Worm (Caenorhabditis elegans) whole organism, early embryonic: Measurements from ENCODE around the gene F54F7.14.

Experiments used
- B0310.2 ChIP-seq: sonication (generic microtip); optimal IDR thresholded peaks from 2 replicates; lab custom pipeline; 2016; ENCODE audit warnings: mild to moderate bottlenecking, missing genetic modification characterization, missing compliant biosample characterization
- F13C5.2 ChIP-seq: sonication (generic microtip); optimal IDR thresholded peaks from 2 replicates; lab custom pipeline; 2017; ENCODE audit warnings: mild to moderate bottlenecking, missing genetic modification characterization, inconsistent platforms, missing compliant biosample characterization
- aly-1 ChIP-seq: sonication (generic microtip); optimal IDR thresholded peaks from 2 replicates; lab custom pipeline; 2016; ENCODE audit warnings: missing genetic modification characterization, missing compliant biosample characterization
- ama-1 ChIP-seq: fragments of 150-350 bp; optimal IDR thresholded peaks from 2 replicates; lab custom pipeline; 2014
- ceh-13 ChIP-seq: fragments of 200-800 bp; sonication (Bioruptor generic); optimal IDR thresholded peaks from 2 replicates; lab custom pipeline; 2018; ENCODE audit warnings: mild to moderate bottlenecking, missing genetic modification characterization, missing compliant biosample characterization
- ceh-36 ChIP-seq: sonication (generic microtip); optimal IDR thresholded peaks from 2 replicates; lab custom pipeline; 2016; ENCODE audit warnings: missing genetic modification characterization, inconsistent platforms, missing compliant biosample characterization
- ets-7 ChIP-seq: sonication (generic microtip); optimal IDR thresholded peaks from 2 replicates; lab custom pipeline; 2016; ENCODE audit warnings: missing genotype, missing genetic modification characterization, missing compliant biosample characterization
- flt-1 ChIP-seq: fragments of 200-800 bp; sonication (Bioruptor generic); IDR thresholded peaks from 2 replicates; pipeline ENCODE4 v1.3.6; 2022; ENCODE audit warnings: missing genetic modification characterization, missing compliant biosample characterization
- hmbx-1 ChIP-seq: sonication (generic microtip); optimal IDR thresholded peaks from 2 replicates; lab custom pipeline; 2016; ENCODE audit warnings: mild to moderate bottlenecking, missing genetic modification characterization, missing compliant biosample characterization
- hmg-4 ChIP-seq: fragments of 200-800 bp; sonication (Bioruptor generic); optimal IDR thresholded peaks from 2 replicates; lab custom pipeline; 2018; ENCODE audit warnings: mild to moderate bottlenecking, missing genetic modification characterization, missing compliant biosample characterization
- hnd-1 ChIP-seq: sonication (generic microtip); optimal IDR thresholded peaks from 2 replicates; lab custom pipeline; 2016; ENCODE audit warnings: missing genetic modification characterization, missing compliant biosample characterization
- pes-1 ChIP-seq: fragments of 200-800 bp; sonication (Bioruptor generic); IDR thresholded peaks from 2 replicates; pipeline ENCODE4 v1.3.6; 2022; ENCODE audit warnings: missing genetic modification reagents, missing genetic modification characterization, missing compliant biosample characterization
- scrt-1 ChIP-seq: fragments of 200-800 bp; sonication (Bioruptor generic); IDR thresholded peaks from 2 replicates; pipeline ENCODE4 v1.3.6; 2022; ENCODE audit warnings: missing genetic modification characterization, missing compliant biosample characterization
- sea-1 ChIP-seq: fragments of 200-800 bp; sonication (Bioruptor generic); conservative IDR thresholded peaks from 2 replicates; pipeline ENCODE4 v1.3.6; 2022; ENCODE audit warnings: missing genetic modification characterization, missing compliant biosample characterization
- tbx-11 ChIP-seq: fragments of 200-800 bp; sonication (Bioruptor generic); IDR thresholded peaks from 2 replicates; pipeline ENCODE4 v1.3.6; 2022; ENCODE audit warnings: missing genetic modification characterization, missing compliant biosample characterization
- tbx-37 ChIP-seq: fragments of 200-800 bp; sonication (Bioruptor generic); conservative IDR thresholded peaks from 2 replicates; pipeline ENCODE4 v1.3.6; 2022; ENCODE audit warnings: missing genetic modification reagents, missing genetic modification characterization, missing compliant biosample characterization
- tra-4 ChIP-seq: sonication (generic microtip); optimal IDR thresholded peaks from 2 replicates; lab custom pipeline; 2017; ENCODE audit warnings: missing genetic modification characterization, missing compliant biosample characterization

Gene F54F7.14

ce11 chrX:11850082-11850481 is 590 bp upstream of the F54F7.14 start, which contains the start of gene F54F7.3:
F54F7.3 (minus strand) TSS chrX:11850182.
- no peak for TF ChIP-seq B0310.2 (tag; lab: Kevin White, UChicago)
- no peak for TF ChIP-seq aly-1 (tag; lab: Kevin White, UChicago)
- TF ChIP-seq ama-1 (lab: Kevin White, UChicago): no peak
- TF ChIP-seq hnd-1 (tag; lab: Kevin White, UChicago): no peak
- no peak for TF ChIP-seq tra-4
- no peak for TF ChIP-seq hmbx-1 (tag; lab: Kevin White, UChicago)
- TF ChIP-seq ceh-36 (tag; lab: Kevin White, UChicago): no peak
- TF ChIP-seq pes-1 (GFP tag; lab: Robert Waterston, UW): no peak
- no peak for TF ChIP-seq tbx-37 (GFP tag; lab: Robert Waterston, UW)
- no peak for TF ChIP-seq ets-7 (tag; lab: Kevin White, UChicago)
- TF ChIP-seq ceh-13 (GFP tag; lab: Kevin White, UChicago): no peak

ce11 chrX:11852494-11852893 is 1.8 kb downstream of the F54F7.14 start, which contains the start of gene xtr-1:
xtr-1 (plus strand) TSS chrX:11852794.
- TF ChIP-seq ets-7 (tag; lab: Kevin White, UChicago): no peak
- no peak for TF ChIP-seq ceh-13 (GFP tag; lab: Kevin White, UChicago)
- no peak for TF ChIP-seq sea-1 (GFP tag; lab: Robert Waterston, UW)
- TF ChIP-seq hmg-4 (GFP tag; lab: Kevin White, UChicago): no peak
- TF ChIP-seq F13C5.2 (tag; lab: Kevin White, UChicago): no peak
- no peak for TF ChIP-seq ceh-36 (tag; lab: Kevin White, UChicago)
- no peak for TF ChIP-seq tbx-11
- TF ChIP-seq tbx-37 (GFP tag; lab: Robert Waterston, UW): no peak
- no peak for TF ChIP-seq pes-1 (GFP tag; lab: Robert Waterston, UW)
- TF ChIP-seq ama-1 (lab: Kevin White, UChicago): no peak
- no peak for TF ChIP-seq hnd-1 (tag; lab: Kevin White, UChicago)
- TF ChIP-seq hmbx-1 (tag; lab: Kevin White, UChicago): no peak
- TF ChIP-seq scrt-1 (GFP tag; lab: Robert Waterston, UW): no peak

ce11 chrX:11854432-11854831 is 3.8 kb downstream of the F54F7.14 start:
- TF ChIP-seq flt-1 (GFP tag; lab: Robert Waterston, UW): no peak
- TF ChIP-seq ets-7 (tag; lab: Kevin White, UChicago): no peak

ce11 chrX:11854903-11855302 is 4.2 kb downstream of the F54F7.14 start, which contains the start of gene F54F7.8:
F54F7.8 (minus strand) TSS chrX:11855003.
- no peak for TF ChIP-seq hmg-4 (GFP tag; lab: Kevin White, UChicago)
- no peak for TF ChIP-seq pes-1 (GFP tag; lab: Robert Waterston, UW)
- no peak for TF ChIP-seq aly-1 (tag; lab: Kevin White, UChicago)
- no peak for TF ChIP-seq F13C5.2 (tag; lab: Kevin White, UChicago)
- TF ChIP-seq scrt-1 (GFP tag; lab: Robert Waterston, UW): no peak
- TF ChIP-seq ama-1 (lab: Kevin White, UChicago): no peak
- no peak for TF ChIP-seq B0310.2 (tag; lab: Kevin White, UChicago)
- no peak for TF ChIP-seq hmbx-1 (tag; lab: Kevin White, UChicago)
- no peak for TF ChIP-seq hnd-1 (tag; lab: Kevin White, UChicago)
- no peak for TF ChIP-seq tbx-11
- TF ChIP-seq ceh-13 (GFP tag; lab: Kevin White, UChicago): no peak
- TF ChIP-seq sea-1 (GFP tag; lab: Robert Waterston, UW): no peak
- TF ChIP-seq ets-7 (tag; lab: Kevin White, UChicago): no peak
- no peak for TF ChIP-seq ceh-36 (tag; lab: Kevin White, UChicago)

ce11 chrX:11856214-11856613 is 5.5 kb downstream of the F54F7.14 start:
- TF ChIP-seq tra-4 (no peak), ets-7 (tag; lab: Kevin White, UChicago) (no peak), tbx-37 (GFP tag; lab: Robert Waterston, UW) (no peak), B0310.2 (tag; lab: Kevin White, UChicago) (no peak), hmg-4 (GFP tag; lab: Kevin White, UChicago) (no peak), flt-1 (GFP tag; lab: Robert Waterston, UW) (no peak), ama-1 (lab: Kevin White, UChicago) (no peak), F13C5.2 (tag; lab: Kevin White, UChicago) (no peak), aly-1 (tag; lab: Kevin White, UChicago) (no peak), hmbx-1 (tag; lab: Kevin White, UChicago) (no peak), tbx-11 (no peak)

ce11 chrX:11857178-11857577 is 6.5 kb downstream of the F54F7.14 start, which contains the start of gene mes-1:
mes-1 (plus strand) TSS chrX:11857478.
- TF ChIP-seq tra-4 (no peak), tbx-11 (no peak), sea-1 (GFP tag; lab: Robert Waterston, UW) (no peak), hmbx-1 (tag; lab: Kevin White, UChicago) (no peak), ceh-36 (tag; lab: Kevin White, UChicago) (no peak), F13C5.2 (tag; lab: Kevin White, UChicago) (no peak), ama-1 (lab: Kevin White, UChicago) (no peak), scrt-1 (GFP tag; lab: Robert Waterston, UW) (no peak), hmg-4 (GFP tag; lab: Kevin White, UChicago) (no peak), hnd-1 (tag; lab: Kevin White, UChicago) (no peak), ceh-13 (GFP tag; lab: Kevin White, UChicago) (no peak), ets-7 (tag; lab: Kevin White, UChicago) (no peak), tbx-37 (GFP tag; lab: Robert Waterston, UW) (no peak), aly-1 (tag; lab: Kevin White, UChicago) (no peak), pes-1 (GFP tag; lab: Robert Waterston, UW) (no peak), B0310.2 (tag; lab: Kevin White, UChicago) (no peak), flt-1 (GFP tag; lab: Robert Waterston, UW) (no peak)

ce11 chrX:11863307-11863706 is 12.6 kb downstream of the F54F7.14 start, which contains the start of gene F54F7.10:
F54F7.10 (plus strand) TSS chrX:11863607.
- TF ChIP-seq tbx-37 (GFP tag; lab: Robert Waterston, UW) (no peak), pes-1 (GFP tag; lab: Robert Waterston, UW) (no peak), F13C5.2 (tag; lab: Kevin White, UChicago) (no peak), ceh-36 (tag; lab: Kevin White, UChicago) (no peak), aly-1 (tag; lab: Kevin White, UChicago) (no peak), scrt-1 (GFP tag; lab: Robert Waterston, UW) (no peak), hnd-1 (tag; lab: Kevin White, UChicago) (no peak), ama-1 (lab: Kevin White, UChicago) (no peak), sea-1 (GFP tag; lab: Robert Waterston, UW) (no peak)
